Fruit fly (Drosophila melanogaster): ENCODE measurements around the gene CG42588.

CG42588 gene

DNA sequence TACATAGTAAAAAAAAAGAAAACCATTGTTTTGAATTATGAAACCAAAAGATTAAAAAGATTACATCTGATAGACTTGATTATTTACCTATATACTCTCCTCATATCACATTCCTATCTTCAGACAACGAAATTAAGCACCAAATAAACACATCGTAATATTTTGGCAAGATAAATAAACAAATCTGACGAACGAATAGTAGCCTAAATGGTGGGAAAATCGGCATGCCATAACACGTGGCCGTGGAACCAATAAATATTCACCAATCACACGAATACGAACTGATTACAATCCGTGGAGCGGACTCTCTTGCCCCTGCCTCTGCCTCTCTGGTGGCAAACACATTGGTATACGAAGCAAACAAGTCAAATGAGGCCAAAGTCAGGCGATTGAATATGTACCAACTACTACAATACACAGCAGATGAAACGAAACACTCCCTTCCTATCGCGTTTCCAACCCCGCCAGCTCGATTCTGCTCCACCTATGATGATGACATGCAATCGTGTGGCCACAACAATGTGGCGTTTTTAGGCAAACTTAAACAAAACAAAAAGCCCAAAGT is 17.9 kb upstream of the CG42588 start (continued):
- TF ChIP-seq ERR (GFP tag; optimal IDR thresholded peaks at IDR 0.05) (no peak), gt (GFP tag; IDR thresholded peaks at IDR 0.05) (no peak), Bteb2 (GFP tag; optimal IDR thresholded peaks at IDR 0.05) (no peak), CG3995 (GFP tag; optimal IDR thresholded peaks at IDR 0.05) (no peak), CG13424 (tag; optimal IDR thresholded peaks at IDR 0.05) (no peak), sima (GFP tag; optimal IDR thresholded peaks at IDR 0.05) (no peak), CG15269 (tag; optimal IDR thresholded peaks at IDR 0.05) (no peak), mirr (GFP tag; optimal IDR thresholded peaks at IDR 0.05) (peak; percentile 46), sob (GFP tag; IDR thresholded peaks at IDR 0.05) (no peak), stwl (tag; optimal IDR thresholded peaks at IDR 0.05) (no peak), CG4282 (GFP tag; optimal IDR thresholded peaks at IDR 0.05) (no peak), her (GFP tag; optimal IDR thresholded peaks at IDR 0.05) (no peak), CG4328 (GFP tag; optimal IDR thresholded peaks at IDR 0.05) (no peak), CG1024 (GFP tag; IDR thresholded peaks at IDR 0.05) (0 out of 2 replicates have a peak, but pooled peaks have one; percentile 20), HLH3B (GFP tag; IDR thresholded peaks at IDR 0.05) (no peak), odd (GFP tag; optimal IDR thresholded peaks at IDR 0.05) (no peak), Ets97D (GFP tag; optimal IDR thresholded peaks at IDR 0.05) (no peak), NC2β (GFP tag; optimal IDR thresholded peaks at IDR 0.05) (no peak), CG4424 (GFP tag; optimal IDR thresholded peaks at IDR 0.05) (no peak), CG9437 (GFP tag; optimal IDR thresholded peaks at IDR 0.05) (no peak), unpg (GFP tag; optimal IDR thresholded peaks at IDR 0.05) (no peak), CrebB (tag; optimal IDR thresholded peaks at IDR 0.05) (peak; percentile 13), CG18599 (GFP tag; optimal IDR thresholded peaks at IDR 0.05) (no peak), Xrp1 (GFP tag; IDR thresholded peaks at IDR 0.05) (no peak), lov (optimal IDR thresholded peaks at IDR 0.05) (no peak), lov (GFP tag; IDR thresholded peaks at IDR 0.05) (no peak), Meics (GFP tag; optimal IDR thresholded peaks at IDR 0.05) (peak; percentile 14), MTF-1 (GFP tag; optimal IDR thresholded peaks at IDR 0.05; ENCODE audit: borderline replicate concordance) (no peak), CG8281 (tag; optimal IDR thresholded peaks at IDR 0.05) (no peak), CG11398 (GFP tag; optimal IDR thresholded peaks at IDR 0.05) (no peak), crol (GFP tag; IDR thresholded peaks at IDR 0.05) (peak; percentile 83), Hmx (GFP tag; optimal IDR thresholded peaks at IDR 0.05) (no peak), grau (tag; optimal IDR thresholded peaks at IDR 0.05) (no peak), Drgx (GFP tag; IDR thresholded peaks at IDR 0.05) (no peak), CG3847 (GFP tag; IDR thresholded peaks at IDR 0.05) (no peak), CG12299 (tag; optimal IDR thresholded peaks at IDR 0.05) (peak; percentile 4), trh (GFP tag; optimal IDR thresholded peaks at IDR 0.05) (no peak), peb (GFP tag; IDR thresholded peaks at IDR 0.05) (no peak), nerfin-1 (tag; optimal IDR thresholded peaks at IDR 0.05) (no peak), dysf (GFP tag; IDR thresholded peaks at IDR 0.05) (no peak), CG8944 (GFP tag; optimal IDR thresholded peaks at IDR 0.05) (no peak), tll (GFP tag; optimal IDR thresholded peaks at IDR 0.05) (no peak), pan (optimal IDR thresholded peaks at IDR 0.05) (no peak), pan (GFP tag; optimal IDR thresholded peaks at IDR 0.05 in 1 of 2, IDR thresholded peaks at IDR 0.05 in 1 of 2) (no peak), hth (optimal IDR thresholded peaks at IDR 0.05) (no peak), NFAT (GFP tag; IDR thresholded peaks at IDR 0.05) (peak; percentile 36; the same call in 1 of the 2 replicates), cwo (GFP tag; optimal IDR thresholded peaks at IDR 0.05) (peak; percentile 25), ac (GFP tag; optimal IDR thresholded peaks at IDR 0.05) (no peak), CG6175 (GFP tag; IDR thresholded peaks at IDR 0.05) (peak; percentile 70; the same call in 2 of the 3 replicates), lola (GFP tag; optimal IDR thresholded peaks at IDR 0.05) (no peak), emc (GFP tag; optimal IDR thresholded peaks at IDR 0.05) (no peak), D19A (tag; optimal IDR thresholded peaks at IDR 0.05) (no peak)
